Fruit fly (Drosophila melanogaster): Measurements from ENCODE around the gene CG43725.

CG43725 gene

dm6 chr2L:11100516-11101061, 25.3 kb downstream of the CG43725 start, which contains the start of gene Ge-1 (continued):
- TF ChIP-seq CG11696 (GFP tag; IDR thresholded peaks at IDR 0.05) (no peak), CTCF (GFP tag; optimal IDR thresholded peaks at IDR 0.05) (no peak), CG11398 (GFP tag; optimal IDR thresholded peaks at IDR 0.05) (no peak), knrl (GFP tag; IDR thresholded peaks at IDR 0.05; ENCODE audit: partially characterized antibody) (0 out of 3 replicates have a peak, but pooled peaks have one; percentile 31), CG10321 (GFP tag; IDR thresholded peaks at IDR 0.05) (no peak), nau (GFP tag; optimal IDR thresholded peaks at IDR 0.05) (no peak), CG7556 (GFP tag; optimal IDR thresholded peaks at IDR 0.05) (no peak), crp (GFP tag; optimal IDR thresholded peaks at IDR 0.05) (peak in 1 of 2 experiments; percentile 4), CG2120 (GFP tag; optimal IDR thresholded peaks at IDR 0.05) (no peak), CG17912 (GFP tag; optimal IDR thresholded peaks at IDR 0.05) (no peak), Med (GFP tag) (peak; percentile 76), ATbp (GFP tag; optimal IDR thresholded peaks at IDR 0.05) (no peak), CG17359 (tag; optimal IDR thresholded peaks at IDR 0.05) (peak; percentile 40), CG14860 (GFP tag; IDR thresholded peaks at IDR 0.05; ENCODE audit: partially characterized antibody) (no peak), HLH4C (GFP tag; IDR thresholded peaks at IDR 0.05; ENCODE audit: partially characterized antibody) (peak; percentile 48; the same call in 2 of the 3 replicates), CG16863 (GFP tag; optimal IDR thresholded peaks at IDR 0.05) (no peak), CG2712 (tag; optimal IDR thresholded peaks at IDR 0.05) (no peak), schlank (tag; optimal IDR thresholded peaks at IDR 0.05) (no peak), tll (GFP tag; optimal IDR thresholded peaks at IDR 0.05) (no peak), Doc2 (GFP tag; IDR thresholded peaks at IDR 0.05) (no peak), vfl (GFP tag; optimal IDR thresholded peaks at IDR 0.05) (no peak), CG12659 (GFP tag; optimal IDR thresholded peaks at IDR 0.05) (peak; percentile 18), CG2678 (tag; optimal IDR thresholded peaks at IDR 0.05) (no peak), bowl (GFP tag; IDR thresholded peaks at IDR 0.05) (no peak), gsb-n (tag; optimal IDR thresholded peaks at IDR 0.05) (no peak), bbx (GFP tag; IDR thresholded peaks at IDR 0.05; ENCODE audit: partially characterized antibody) (peak; percentile 53; the same call in 1 of the 2 replicates), CG2129 (GFP tag; IDR thresholded peaks at IDR 0.05; ENCODE audit: partially characterized antibody) (no peak), grn (GFP tag; optimal IDR thresholded peaks at IDR 0.05) (no peak), Dbx (GFP tag; IDR thresholded peaks at IDR 0.05) (peak; percentile 59; the same call in 1 of the 3 replicates), CG17186 (GFP tag; optimal IDR thresholded peaks at IDR 0.05) (peak; percentile 13), al (GFP tag; IDR thresholded peaks at IDR 0.05) (no peak), CG2199 (GFP tag; IDR thresholded peaks at IDR 0.05) (no peak), Doc3 (GFP tag; IDR thresholded peaks at IDR 0.05; ENCODE audit: partially characterized antibody) (0 out of 3 replicates have a peak, but pooled peaks have one; percentile 27), sisA (GFP tag; IDR thresholded peaks at IDR 0.05) (no peak), seq (GFP tag; IDR thresholded peaks at IDR 0.05) (no peak), CG5180 (GFP tag; optimal IDR thresholded peaks at IDR 0.05) (no peak), CG14965 (GFP tag; optimal IDR thresholded peaks at IDR 0.05; ENCODE audit: borderline replicate concordance) (no peak), CG18619 (GFP tag; optimal IDR thresholded peaks at IDR 0.05) (no peak), dan (GFP tag; IDR thresholded peaks at IDR 0.05) (no peak), CG6254 (GFP tag; optimal IDR thresholded peaks at IDR 0.05) (no peak), trh (GFP tag; optimal IDR thresholded peaks at IDR 0.05) (no peak), twi (tag; optimal IDR thresholded peaks at IDR 0.05) (no peak), H15 (GFP tag; IDR thresholded peaks at IDR 0.05) (no peak), CG31441 (GFP tag; IDR thresholded peaks at IDR 0.05) (no peak), lbe (GFP tag; optimal IDR thresholded peaks at IDR 0.05) (no peak), kni (GFP tag; optimal IDR thresholded peaks at IDR 0.05) (no peak), luna (GFP tag; optimal IDR thresholded peaks at IDR 0.05) (no peak), hb (GFP tag; IDR thresholded peaks at IDR 0.05; ENCODE audit: partially characterized antibody) (no peak), sqz (GFP tag; optimal IDR thresholded peaks at IDR 0.05) (peak; percentile 80), CG7839 (tag; optimal IDR thresholded peaks at IDR 0.05) (no peak)
